Worm (Caenorhabditis elegans): ENCODE measurements around the gene lips-7.

The lips-7 gene

ce11 chrII:551245-551904 is at the start of gene lips-7:
lips-7 (plus strand) TSS chrII:551854.
- TF ChIP-seq unc-39 (tag; optimal IDR thresholded peaks at IDR 0.05) (no peak), flh-1 (GFP tag; optimal IDR thresholded peaks at IDR 0.05) (no peak), lin-32 (GFP tag; optimal IDR thresholded peaks at IDR 0.05) (no peak), blmp-1 (tag; optimal IDR thresholded peaks at IDR 0.05) (no peak), elt-3 (tag; optimal IDR thresholded peaks at IDR 0.05) (no peak), unc-62 (GFP tag; optimal IDR thresholded peaks at IDR 0.05) (no peak), drap-1 (GFP tag; optimal IDR thresholded peaks at IDR 0.05) (no peak), mep-1 (tag; optimal IDR thresholded peaks at IDR 0.05) (no peak), bed-3 (GFP tag; optimal IDR thresholded peaks at IDR 0.05) (no peak), ham-2 (GFP tag; optimal IDR thresholded peaks at IDR 0.05) (no peak), ceh-83 (GFP tag; optimal IDR thresholded peaks at IDR 0.05) (no peak), pha-4 (tag; optimal IDR thresholded peaks at IDR 0.05) (no peak), hlh-1 (tag; optimal IDR thresholded peaks at IDR 0.05) (no peak)

DNA sequence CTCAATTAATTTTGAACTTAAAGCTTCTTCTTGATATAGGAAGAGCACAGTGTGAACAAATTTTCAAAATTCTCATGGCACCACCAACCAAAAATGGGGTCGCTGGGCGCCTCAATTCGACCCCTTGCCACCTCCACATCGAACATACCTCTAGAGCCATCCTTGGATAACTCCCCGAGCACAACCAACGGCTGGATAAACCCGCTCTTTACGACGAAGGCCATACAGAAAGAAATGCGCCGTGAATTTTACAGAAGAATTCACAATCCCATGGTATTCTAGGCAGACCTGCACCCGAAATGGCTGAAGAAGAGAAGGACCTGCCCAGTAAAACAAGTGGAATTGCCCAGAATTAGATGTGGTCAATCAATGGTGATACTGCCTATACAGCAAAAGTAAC is 49.0 kb upstream of the lips-7 start:
- TF ChIP-seq mls-2 (tag; optimal IDR thresholded peaks at IDR 0.05) (no peak), snpc-4 (tag; optimal IDR thresholded peaks at IDR 0.05) (no peak), lin-13 (tag; optimal IDR thresholded peaks at IDR 0.05) (no peak), ceh-83 (GFP tag; optimal IDR thresholded peaks at IDR 0.05) (no peak), ceh-39 (tag; optimal IDR thresholded peaks at IDR 0.05) (no peak), elt-3 (tag; optimal IDR thresholded peaks at IDR 0.05) (no peak), nhr-12 (tag; optimal IDR thresholded peaks at IDR 0.05) (no peak), sptf-1 (tag; optimal IDR thresholded peaks at IDR 0.05) (no peak), nhr-237 (tag; optimal IDR thresholded peaks at IDR 0.05) (no peak), M03D4.4 (tag; optimal IDR thresholded peaks at IDR 0.05) (no peak), mab-5 (tag; optimal IDR thresholded peaks at IDR 0.05) (no peak), sem-2 (GFP tag; optimal IDR thresholded peaks at IDR 0.05) (no peak), bed-3 (GFP tag; optimal IDR thresholded peaks at IDR 0.05) (no peak), ceh-43 (GFP tag; optimal IDR thresholded peaks at IDR 0.05) (no peak)

ce11 chrII:506069-506468 is 45.6 kb upstream of the lips-7 start:
- TF ChIP-seq lsy-2 (tag; optimal IDR thresholded peaks at IDR 0.05): peak; percentile 19
- TF ChIP-seq mep-1 (tag; optimal IDR thresholded peaks at IDR 0.05): peak; percentile 46
- peak; percentile 39 for TF ChIP-seq cnd-1 (tag; optimal IDR thresholded peaks at IDR 0.05)
- TF ChIP-seq flh-1 (GFP tag; optimal IDR thresholded peaks at IDR 0.05): no peak
- no peak for TF ChIP-seq snpc-4 (tag; optimal IDR thresholded peaks at IDR 0.05)
- TF ChIP-seq ceh-43 (GFP tag; optimal IDR thresholded peaks at IDR 0.05): peak; percentile 30
- no peak for TF ChIP-seq elt-1 (tag; optimal IDR thresholded peaks at IDR 0.05; ENCODE audit: borderline replicate concordance, insufficient read depth)
- TF ChIP-seq nhr-76 (tag; optimal IDR thresholded peaks at IDR 0.05): no peak
- TF ChIP-seq lin-13 (tag; optimal IDR thresholded peaks at IDR 0.05): peak; percentile 31
- TF ChIP-seq drap-1 (GFP tag; optimal IDR thresholded peaks at IDR 0.05): no peak
- TF ChIP-seq ces-1 (GFP tag; optimal IDR thresholded peaks at IDR 0.05): peak; percentile 45
- TF ChIP-seq zip-8 (tag; optimal IDR thresholded peaks at IDR 0.05): peak; percentile 8
- TF ChIP-seq pha-4 (tag; optimal IDR thresholded peaks at IDR 0.05): peak; percentile 11
- no peak for TF ChIP-seq bed-3 (GFP tag; optimal IDR thresholded peaks at IDR 0.05)
- peak; percentile 20 for TF ChIP-seq sptf-1 (tag; optimal IDR thresholded peaks at IDR 0.05)

ce11 chrII:508603-509002 is 43.1 kb upstream of the lips-7 start:
- TF ChIP-seq nhr-28 (tag; optimal IDR thresholded peaks at IDR 0.05) (no peak), mls-2 (tag; optimal IDR thresholded peaks at IDR 0.05) (no peak), elt-3 (tag; optimal IDR thresholded peaks at IDR 0.05) (no peak), unc-62 (GFP tag; optimal IDR thresholded peaks at IDR 0.05) (no peak), cnd-1 (tag; optimal IDR thresholded peaks at IDR 0.05) (no peak), blmp-1 (tag; optimal IDR thresholded peaks at IDR 0.05) (no peak)

- TF ChIP-seq flh-1 (GFP tag; optimal IDR thresholded peaks at IDR 0.05) (no peak), ham-2 (GFP tag; optimal IDR thresholded peaks at IDR 0.05) (no peak), ceh-43 (GFP tag; optimal IDR thresholded peaks at IDR 0.05) (no peak), ces-1 (GFP tag; optimal IDR thresholded peaks at IDR 0.05) (no peak), ztf-11 (tag; optimal IDR thresholded peaks at IDR 0.05) (no peak), sem-2 (GFP tag; optimal IDR thresholded peaks at IDR 0.05) (no peak), hlh-1 (tag; optimal IDR thresholded peaks at IDR 0.05) (no peak), snpc-4 (tag; optimal IDR thresholded peaks at IDR 0.05) (no peak), drap-1 (GFP tag; optimal IDR thresholded peaks at IDR 0.05) (no peak), lin-13 (tag; optimal IDR thresholded peaks at IDR 0.05) (no peak), zip-8 (tag; optimal IDR thresholded peaks at IDR 0.05) (no peak), nhr-28 (tag; optimal IDR thresholded peaks at IDR 0.05) (no peak), ceh-39 (tag; optimal IDR thresholded peaks at IDR 0.05) (no peak), nhr-12 (tag; optimal IDR thresholded peaks at IDR 0.05) (no peak)
These were observed 42.4 kb upstream of the lips-7 start, which contains the start of gene srh-105 for ce11 chrII:509230-509629. srh-105 (minus strand) TSS chrII:509330.

Data from whole organism, mixed stage, embryonic.